Fruit fly (Drosophila melanogaster) whole organism, wandering third instar larva: ENCODE results near the gene CG32079.

Source experiments
- Hnf4 ChIP-seq: fragments of 200-800 bp; sonication (Bioruptor generic); optimal IDR thresholded peaks from 2 replicates; lab custom pipeline; 2016; ENCODE audit warnings: missing biosample characterization, mild to moderate bottlenecking, missing genetic modification characterization
- Sp1 ChIP-seq: fragments of 200-800 bp; sonication (Bioruptor generic); optimal IDR thresholded peaks from 3 replicates; lab custom pipeline; 2019; ENCODE audit warnings: missing biosample characterization, mild to moderate bottlenecking, missing genetic modification characterization, moderate library complexity
- Vsx2 ChIP-seq: fragments of 200-300, 225-300 bp; sonication (Bioruptor generic); optimal IDR thresholded peaks from 2 replicates; lab custom pipeline; 2018; ENCODE audit warnings: missing biosample characterization, missing genetic modification characterization; ENCODE audit not compliant: partially characterized antibody
- fru ChIP-seq: fragments of 200-800 bp; sonication (Bioruptor generic); optimal IDR thresholded peaks from 3 replicates; lab custom pipeline; 2016; ENCODE audit warnings: missing biosample characterization, mild to moderate bottlenecking, missing genetic modification characterization
- psq ChIP-seq: fragments of 200-800 bp; sonication (Bioruptor generic); optimal IDR thresholded peaks from 3 replicates; lab custom pipeline; 2017; ENCODE audit warnings: missing biosample characterization, mild to moderate bottlenecking, missing genetic modification characterization, moderate library complexity

DNA sequence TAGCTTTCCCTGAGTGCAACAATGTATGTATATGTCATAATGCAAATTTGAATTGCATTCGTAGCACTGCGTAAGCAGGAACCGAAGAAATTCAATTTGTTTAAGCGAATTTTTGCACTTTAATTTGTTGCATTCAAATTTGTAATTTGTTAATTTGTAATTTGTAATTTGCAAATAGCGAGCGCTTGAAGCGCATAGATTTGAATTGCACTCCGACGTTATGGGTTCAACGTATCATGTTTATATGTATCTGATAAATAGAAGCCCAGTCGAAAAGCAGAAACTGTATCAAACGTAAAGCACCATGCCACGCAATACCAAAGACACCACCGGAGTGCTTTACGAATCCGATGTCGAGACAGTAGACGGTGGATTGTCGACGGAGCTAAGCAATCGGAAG, 2.1 kb upstream of the CG32079 start, which contains the start of gene Fad2:
- TF ChIP-seq fru (GFP tag; lab: Kevin White, UChicago) (no peak), Hnf4 (no peak), Sp1 (GFP tag; lab: Kevin White, UChicago) (no peak), Vsx2 (GFP tag; lab: Kevin White, UChicago) (no peak), psq (GFP tag; lab: Kevin White, UChicago) (no peak)
